Fruit fly (Drosophila melanogaster) whole organism: ENCODE data around the gene CG13041.

Experiments used
- CG8478 ChIP-seq: fragments of >200 bp; optimal IDR thresholded peaks from 2 replicates; lab custom pipeline; 2018; ENCODE audit warnings: inconsistent platforms
- Dll ChIP-seq: fragments of >200 bp; optimal IDR thresholded peaks from 2 replicates; lab custom pipeline; 2017
- pan ChIP-seq: fragments of >200 bp; optimal IDR thresholded peaks from 2 replicates; lab custom pipeline; 2017
- psq ChIP-seq: fragments of >200 bp; optimal IDR thresholded peaks from 2 replicates; lab custom pipeline; 2017

dm6 chr3L:16347914-16348313 is 28.6 kb upstream of the CG13041 start, which contains the start of gene mRpS34:
- TF ChIP-seq psq (lab: Kevin White, UChicago) (no peak), CG8478 (lab: Kevin White, UChicago) (no peak), Dll (lab: Kevin White, UChicago) (no peak), pan (lab: Kevin White, UChicago) (no peak)
